Fruit fly (Drosophila melanogaster) whole organism, embryonic: ENCODE results near the gene CG17768.

ENCODE experiments used
- BEAF-32 ChIP-seq: fragments of 200-800 bp; sonication (Bioruptor generic); optimal IDR thresholded peaks from 3 replicates; lab custom pipeline; 2017; ENCODE audit warnings: missing biosample characterization, missing genetic modification characterization, mild to moderate bottlenecking, moderate library complexity, missing genetic modification reagents
- Bgb ChIP-seq: fragments of 200-800 bp; sonication (Bioruptor generic); IDR thresholded peaks from 2 replicates; pipeline ENCODE4 v1.3.6; 2022; ENCODE audit warnings: missing biosample characterization, missing genetic modification characterization; ENCODE audit not compliant: partially characterized antibody
- CG10267 ChIP-seq: fragments of 200-800 bp; sonication (Bioruptor generic); optimal IDR thresholded peaks from 2 replicates; lab custom pipeline; 2018; ENCODE audit warnings: missing biosample characterization, mild to moderate bottlenecking, missing genetic modification characterization, moderate library complexity
- CG12659 ChIP-seq: fragments of 200-800 bp; sonication (Bioruptor generic); optimal IDR thresholded peaks from 3 replicates; lab custom pipeline; 2017; ENCODE audit warnings: mild to moderate bottlenecking, missing biosample characterization, missing genetic modification reagents, missing genetic modification characterization
- CG13287 ChIP-seq: fragments of 200-800 bp; sonication (Bioruptor generic); IDR thresholded peaks from 2 replicates; pipeline ENCODE4 v1.3.6; 2022; ENCODE audit warnings: missing biosample characterization, missing genetic modification characterization; ENCODE audit not compliant: partially characterized antibody
- CG14860 ChIP-seq: fragments of 200-800 bp; sonication (Bioruptor generic); IDR thresholded peaks from 3 replicates; pipeline ENCODE4 v1.3.6; 2022; ENCODE audit warnings: missing biosample characterization, missing genetic modification characterization; ENCODE audit not compliant: partially characterized antibody
- CG2129 ChIP-seq: fragments of 200-800 bp; sonication (Bioruptor generic); IDR thresholded peaks from 2 replicates; pipeline ENCODE4 v1.3.6; 2022; ENCODE audit warnings: missing biosample characterization, missing genetic modification characterization; ENCODE audit not compliant: partially characterized antibody
- CG30020 ChIP-seq: fragments of 200-800 bp; optimal IDR thresholded peaks from 2 replicates; lab custom pipeline; 2019; ENCODE audit warnings: missing biosample characterization, mild to moderate bottlenecking, missing genetic modification characterization, moderate library complexity
- CG34224 ChIP-seq: fragments of 200-800 bp; sonication (Bioruptor generic); IDR thresholded peaks from 3 replicates; pipeline ENCODE4 v1.3.6; 2022; ENCODE audit warnings: missing biosample characterization, missing genetic modification characterization; ENCODE audit not compliant: partially characterized antibody
- CG4404 ChIP-seq: fragments of 200-800 bp; sonication (Bioruptor generic); IDR thresholded peaks from 2 replicates; pipeline ENCODE4 v1.3.6; 2022; ENCODE audit warnings: missing biosample characterization, missing genetic modification characterization
- CG4617 ChIP-seq: fragments of 200-800 bp; sonication (Bioruptor generic); optimal IDR thresholded peaks from 3 replicates; lab custom pipeline; 2016; ENCODE audit warnings: missing biosample characterization, missing genetic modification characterization, borderline replicate concordance
- CG7963 ChIP-seq: fragments of 200-800 bp; sonication (Bioruptor generic); IDR thresholded peaks from 3 replicates; pipeline ENCODE4 v1.3.6; 2022; ENCODE audit warnings: missing biosample characterization, missing genetic modification characterization; ENCODE audit not compliant: partially characterized antibody
- CG8290 ChIP-seq, 3 experiments: fragments of 200-800 bp; sonication (Bioruptor generic); optimal IDR thresholded peaks; 2 replicates each; lab custom pipeline; 2016 to 2019; ENCODE audit warnings: missing biosample characterization in 3 of 3, missing genetic modification characterization in 3 of 3, mild to moderate bottlenecking in 2 of 3, moderate library complexity in 1 of 3
- Dll ChIP-seq: fragments of 200-800 bp; sonication (Bioruptor generic); IDR thresholded peaks from 4 replicates; pipeline ENCODE4 v1.3.6; 2022; ENCODE audit warnings: missing biosample characterization, missing genetic modification characterization; ENCODE audit not compliant: partially characterized antibody
- Doc3 ChIP-seq: fragments of 200-800 bp; sonication (Bioruptor generic); IDR thresholded peaks from 3 replicates; pipeline ENCODE4 v1.3.6; 2022; ENCODE audit warnings: missing biosample characterization, missing genetic modification characterization; ENCODE audit not compliant: partially characterized antibody
- Dref ChIP-seq: fragments of 200-800 bp; sonication (Bioruptor generic); IDR thresholded peaks from 2 replicates; pipeline ENCODE4 v1.3.6; 2022; ENCODE audit warnings: missing biosample characterization, missing genetic modification characterization
- E2f2 ChIP-seq: fragments of 200-800 bp; sonication (Bioruptor generic); IDR thresholded peaks from 2 replicates; pipeline ENCODE4 v1.3.6; 2022; ENCODE audit warnings: missing biosample characterization, missing genetic modification characterization
- Hr51 ChIP-seq, 2 experiments: fragments of 200-800 bp; sonication (Bioruptor generic); optimal IDR thresholded peaks; 2 replicates in 1 of 2; 3 replicates in 1 of 2; lab custom pipeline; 2016 to 2018; ENCODE audit warnings: missing biosample characterization in 2 of 2, missing genetic modification characterization in 2 of 2, mild to moderate bottlenecking in 1 of 2, moderate library complexity in 1 of 2
- Jarid2 ChIP-seq: fragments of 200-800 bp; sonication (Bioruptor generic); optimal IDR thresholded peaks from 3 replicates; lab custom pipeline; 2017; ENCODE audit warnings: mild to moderate bottlenecking, missing biosample characterization, missing genetic modification reagents, missing genetic modification characterization
- MBD-R2 ChIP-seq: fragments of 200-800 bp; sonication (Bioruptor generic); IDR thresholded peaks from 2 replicates; pipeline ENCODE4 v1.3.6; 2022; ENCODE audit warnings: missing biosample characterization, missing genetic modification characterization
- MESR4 ChIP-seq: fragments of 200-800 bp; sonication (Bioruptor generic); optimal IDR thresholded peaks from 2 replicates; lab custom pipeline; 2018; ENCODE audit warnings: missing biosample characterization, mild to moderate bottlenecking, missing genetic modification characterization, moderate library complexity
- Opbp ChIP-seq: fragments of 200-800 bp; sonication (Bioruptor generic); IDR thresholded peaks from 3 replicates; pipeline ENCODE4 v1.3.6; 2022; ENCODE audit warnings: missing biosample characterization, missing genetic modification characterization; ENCODE audit not compliant: partially characterized antibody
- Scr ChIP-seq: fragments of 200-800 bp; sonication (Bioruptor generic); IDR thresholded peaks from 2 replicates; pipeline ENCODE4 v1.3.6; 2022; ENCODE audit warnings: missing biosample characterization, missing genetic modification characterization; ENCODE audit not compliant: partially characterized antibody
- Sry-δ ChIP-seq: fragments of 200-800 bp; sonication (Bioruptor generic); optimal IDR thresholded peaks from 2 replicates; lab custom pipeline; 2016; ENCODE audit warnings: missing biosample characterization, missing genetic modification characterization
- amos ChIP-seq: fragments of 200-800 bp; sonication (Bioruptor generic); IDR thresholded peaks from 2 replicates; pipeline ENCODE4 v1.3.6; 2022; ENCODE audit warnings: missing biosample characterization, missing genetic modification characterization; ENCODE audit not compliant: partially characterized antibody
- bigmax ChIP-seq: fragments of 200-800 bp; sonication (Bioruptor generic); optimal IDR thresholded peaks from 2 replicates; lab custom pipeline; 2018; ENCODE audit warnings: missing biosample characterization, mild to moderate bottlenecking, missing genetic modification characterization
- gcm ChIP-seq: fragments of 200-800 bp; sonication (Bioruptor generic); optimal IDR thresholded peaks from 2 replicates; lab custom pipeline; 2019; ENCODE audit warnings: missing biosample characterization, mild to moderate bottlenecking, missing genetic modification characterization, moderate library complexity
- hbn ChIP-seq: fragments of 200-800 bp; sonication (Bioruptor generic); IDR thresholded peaks from 2 replicates; pipeline ENCODE4 v1.3.6; 2022; ENCODE audit warnings: missing biosample characterization, missing genetic modification characterization; ENCODE audit not compliant: partially characterized antibody
- hkb ChIP-seq, 2 experiments: fragments of 200-800 bp in 1 of 2; fragments of >200 bp in 1 of 2; sonication (Bioruptor generic) in 1 of 2; IDR thresholded peaks in 1 of 2; optimal IDR thresholded peaks in 1 of 2; 2 replicates each; pipeline versions ENCODE4 v1.3.6 to Lab custom; 2017 to 2022; ENCODE audit warnings: missing biosample characterization in 1 of 2, missing genetic modification characterization in 1 of 2
- inv ChIP-seq: fragments of 200-800 bp; sonication (Bioruptor generic); IDR thresholded peaks from 2 replicates; pipeline ENCODE4 v1.3.6; 2022; ENCODE audit warnings: missing biosample characterization, missing genetic modification characterization; ENCODE audit not compliant: partially characterized antibody
- knrl ChIP-seq: fragments of 200-800 bp; sonication (Bioruptor generic); IDR thresholded peaks from 3 replicates; pipeline ENCODE4 v1.3.6; 2022; ENCODE audit warnings: missing biosample characterization, missing genetic modification characterization; ENCODE audit not compliant: partially characterized antibody
- lab ChIP-seq: fragments of 200-800 bp; sonication (Bioruptor generic); optimal IDR thresholded peaks from 3 replicates; lab custom pipeline; 2017; ENCODE audit warnings: missing biosample characterization, missing genetic modification characterization, mild to moderate bottlenecking, moderate library complexity, missing genetic modification reagents
- mld ChIP-seq: fragments of 200-800 bp; sonication (Bioruptor generic); IDR thresholded peaks from 3 replicates; pipeline ENCODE4 v1.3.6; 2022; ENCODE audit warnings: missing biosample characterization, missing genetic modification characterization; ENCODE audit not compliant: partially characterized antibody
- nerfin-2 ChIP-seq: fragments of 200-800 bp; sonication (Bioruptor generic); IDR thresholded peaks from 2 replicates; pipeline ENCODE4 v1.3.6; 2022; ENCODE audit warnings: missing biosample characterization, missing genetic modification characterization; ENCODE audit not compliant: partially characterized antibody
- nmo ChIP-seq: fragments of 200-800 bp; sonication (Bioruptor generic); optimal IDR thresholded peaks from 2 replicates; lab custom pipeline; 2018; ENCODE audit warnings: missing biosample characterization, mild to moderate bottlenecking, missing genetic modification characterization, moderate library complexity
- phol ChIP-seq: fragments of 200-800 bp; sonication (Bioruptor generic); optimal IDR thresholded peaks from 3 replicates; lab custom pipeline; 2018; ENCODE audit warnings: missing biosample characterization, mild to moderate bottlenecking, missing genetic modification characterization, moderate library complexity
- sens ChIP-seq: fragments of 200-800 bp; sonication (Bioruptor generic); peaks from one replicate; lab custom pipeline; 2016; ENCODE audit warnings: missing biosample characterization, missing genetic modification characterization
- sna ChIP-seq: fragments of 200-800 bp; sonication (Bioruptor generic); IDR thresholded peaks from 2 replicates; pipeline ENCODE4 v1.3.6; 2022; ENCODE audit warnings: missing biosample characterization, missing genetic modification characterization; ENCODE audit not compliant: partially characterized antibody
- sob ChIP-seq: fragments of 200-800 bp; sonication (Bioruptor generic); IDR thresholded peaks from 2 replicates; pipeline ENCODE4 v1.3.6; 2022; ENCODE audit warnings: missing biosample characterization, missing genetic modification characterization
- tna ChIP-seq: fragments of 200-800 bp; sonication (Bioruptor generic); IDR thresholded peaks from 2 replicates; pipeline ENCODE4 v1.3.6; 2022; ENCODE audit warnings: missing biosample characterization, missing genetic modification characterization; ENCODE audit not compliant: partially characterized antibody
- usp ChIP-seq: fragments of >200 bp; optimal IDR thresholded peaks from 2 replicates; lab custom pipeline; 2017; ENCODE audit warnings: missing biosample characterization, missing genetic modification characterization
- vnd ChIP-seq: fragments of 200-800 bp; sonication (Bioruptor generic); IDR thresholded peaks from 3 replicates; pipeline ENCODE4 v1.3.6; 2022; ENCODE audit warnings: missing biosample characterization, missing genetic modification characterization; ENCODE audit not compliant: partially characterized antibody
- vvl ChIP-seq: fragments of 200-800 bp; sonication (Bioruptor generic); IDR thresholded peaks from 2 replicates; pipeline ENCODE4 v1.3.6; 2022; ENCODE audit warnings: missing biosample characterization, missing genetic modification characterization
- zen2 ChIP-seq: fragments of 200-800 bp; sonication (Bioruptor generic); IDR thresholded peaks from 3 replicates; pipeline ENCODE4 v1.3.6; 2022; ENCODE audit warnings: missing biosample characterization, missing genetic modification characterization; ENCODE audit not compliant: partially characterized antibody

Gene CG17768

dm6 chr2L:10405008-10405654, at the start of gene CG17768, which contains the start of the genes LSm-4 and Ir31a:
Gene CG17768, minus strand, starts transcription at chr2L:10405203.
Gene LSm-4, minus strand, starts transcription at chr2L:10405203.
Gene Ir31a, plus strand, starts transcription at chr2L:10405565.
- TF ChIP-seq Opbp (peak; percentile 60; the same call in 2 of the 3 replicates), inv (GFP tag; lab: Robert Waterston, UW) (peak; percentile 60), CG4617 (GFP tag; lab: Kevin White, UChicago) (peak; percentile 40), bigmax (GFP tag; lab: Kevin White, UChicago) (no peak), CG30020 (tag; lab: Kevin White, UChicago) (peak; percentile 91), nerfin-2 (GFP tag; lab: Robert Waterston, UW) (peak; percentile 49; the same call in 1 of the 2 replicates), knrl (peak; percentile 81), Bgb (GFP tag; lab: Robert Waterston, UW) (peak; percentile 80), CG34224 (GFP tag; lab: Robert Waterston, UW) (peak; percentile 85), zen2 (GFP tag; lab: Robert Waterston, UW) (peak; percentile 46; the same call in 1 of the 3 replicates), CG13287 (peak; percentile 87), lab (no peak), Dref (GFP tag; lab: Robert Waterston, UW) (peak; percentile 66), vvl (GFP tag; lab: Robert Waterston, UW) (peak; percentile 84), Hr51 (GFP tag; optimal IDR thresholded peaks at IDR 0.05; lab: Kevin White, UChicago) (no peak), sens (GFP tag; lab: Kevin White, UChicago) (peak; percentile 22), amos (GFP tag; lab: Robert Waterston, UW) (peak; percentile 83; the same call in 1 of the 2 replicates), hbn (GFP tag; lab: Robert Waterston, UW) (peak; percentile 84), Doc3 (peak; percentile 88), mld (GFP tag; lab: Robert Waterston, UW) (0 out of 3 replicates have a peak, but pooled peaks have one; percentile 59), Dll (peak; percentile 85), CG7963 (GFP tag; lab: Robert Waterston, UW) (peak; percentile 39; the same call in 1 of the 3 replicates), Sry-δ (GFP tag; lab: Kevin White, UChicago) (peak; percentile 72), sna (GFP tag; lab: Robert Waterston, UW) (peak; percentile 66; the same call in 1 of the 2 replicates), MESR4 (GFP tag; lab: Kevin White, UChicago) (peak; percentile 42), Jarid2 (GFP tag; lab: Kevin White, UChicago) (no peak), gcm (GFP tag; lab: Kevin White, UChicago) (no peak), sob (GFP tag; lab: Robert Waterston, UW) (no peak), vnd (GFP tag; lab: Robert Waterston, UW) (peak; percentile 59; the same call in 2 of the 3 replicates), E2f2 (GFP tag; lab: Robert Waterston, UW) (peak; percentile 19; the same call in 1 of the 2 replicates), tna (GFP tag; lab: Robert Waterston, UW) (peak; percentile 45; the same call in 1 of the 2 replicates), CG4404 (GFP tag; lab: Robert Waterston, UW) (no peak), usp (no peak), nmo (peak; percentile 2), BEAF-32 (GFP tag; lab: Kevin White, UChicago) (peak; percentile 73), CG14860 (GFP tag; lab: Robert Waterston, UW) (peak; percentile 68), phol (peak; percentile 11), CG12659 (GFP tag; lab: Kevin White, UChicago) (peak; percentile 25), CG2129 (GFP tag; lab: Robert Waterston, UW) (peak; percentile 66; the same call in 1 of the 2 replicates), MBD-R2 (GFP tag; lab: Robert Waterston, UW) (peak; percentile 46; the same call in 1 of the 2 replicates), Scr (GFP tag; lab: Robert Waterston, UW) (peak; percentile 87), CG8290 (GFP tag; optimal IDR thresholded peaks at IDR 0.05; lab: Kevin White, UChicago) (peak; percentile 27), CG8290 (tag; optimal IDR thresholded peaks at IDR 0.05; lab: Kevin White, UChicago) (no peak), hkb (optimal IDR thresholded peaks at IDR 0.05; lab: Kevin White, UChicago) (no peak), hkb (GFP tag; IDR thresholded peaks at IDR 0.05; lab: Robert Waterston, UW) (no peak), CG10267 (tag; lab: Kevin White, UChicago) (peak; percentile 1)
